Worm (Caenorhabditis elegans): ENCODE measurements around the gene rnr-2.
A peak's percentile ranks its signal among the peaks of the same experiment; 100 is the strongest.

rnr-2 gene

ce11 chrIII:4119736-4120135 is 25.0 kb upstream of the rnr-2 start:
- peak; percentile 45 for TF ChIP-seq lin-14 (GFP tag; optimal IDR thresholded peaks at IDR 0.05)
- TF ChIP-seq egl-13 (tag; optimal IDR thresholded peaks at IDR 0.05), result peak; percentile 32
- no peak for TF ChIP-seq aly-2 (tag; optimal IDR thresholded peaks at IDR 0.05)

- no peak for TF ChIP-seq ceh-88 (GFP tag; IDR thresholded peaks at IDR 0.05)
- no peak for TF ChIP-seq lin-39 (tag; optimal IDR thresholded peaks at IDR 0.05)
- TF ChIP-seq efl-1 (optimal IDR thresholded peaks at IDR 0.05), result no peak
- peak in 1 of 2 experiments; percentile 9 for TF ChIP-seq efl-1 (GFP tag; optimal IDR thresholded peaks at IDR 0.05 in 1 of 2)
Measured at ce11 chrIII:4115085-4115484, 20.4 kb upstream of the rnr-2 start, which contains the start of gene unc-103. TSS of gene unc-103 (plus strand) at chrIII:4115385.

ce11 chrIII:4113594-4113993 is 18.9 kb upstream of the rnr-2 start:
- TF ChIP-seq nhr-47 (tag; optimal IDR thresholded peaks at IDR 0.05) (peak; percentile 10), unc-130 (tag; optimal IDR thresholded peaks at IDR 0.05) (peak; percentile 32), nhr-11 (tag; optimal IDR thresholded peaks at IDR 0.05) (peak; percentile 2), nhr-20 (tag; optimal IDR thresholded peaks at IDR 0.05) (peak; percentile 54), mab-9 (GFP tag; IDR thresholded peaks at IDR 0.05) (no peak), lsy-2 (tag; optimal IDR thresholded peaks at IDR 0.05) (peak; percentile 33 to 37), xbp-1 (tag; optimal IDR thresholded peaks at IDR 0.05) (peak; percentile 34), lin-39 (tag; optimal IDR thresholded peaks at IDR 0.05) (peak; percentile 0), nhr-19 (GFP tag; conservative IDR thresholded peaks at IDR 0.05) (peak; percentile 59), lin-35 (GFP tag; optimal IDR thresholded peaks at IDR 0.05) (no peak), mep-1 (tag; optimal IDR thresholded peaks at IDR 0.05) (peak; percentile 28), sup-37 (GFP tag; optimal IDR thresholded peaks at IDR 0.05) (peak; percentile 21), elt-3 (tag; optimal IDR thresholded peaks at IDR 0.05) (no peak), swsn-7 (tag; optimal IDR thresholded peaks at IDR 0.05) (peak; percentile 47), unc-98 (GFP tag; IDR thresholded peaks at IDR 0.05) (peak; percentile 50), nhr-71 (tag; optimal IDR thresholded peaks at IDR 0.05) (peak; percentile 82), efl-1 (optimal IDR thresholded peaks at IDR 0.05) (peak in 1 of 2 experiments; percentile 34), efl-1 (GFP tag; optimal IDR thresholded peaks at IDR 0.05 in 1 of 2) (peak in 1 of 2 experiments; percentile 90), lin-14 (GFP tag; optimal IDR thresholded peaks at IDR 0.05) (peak; percentile 69), ztf-4 (tag; optimal IDR thresholded peaks at IDR 0.05) (no peak), efl-3 (GFP tag; optimal IDR thresholded peaks at IDR 0.05) (no peak), rnt-1 (tag; optimal IDR thresholded peaks at IDR 0.05) (peak; percentile 81), Y116A8C.19 (tag; optimal IDR thresholded peaks at IDR 0.05; ENCODE audit: borderline replicate concordance) (no peak), fkh-10 (GFP tag; optimal IDR thresholded peaks at IDR 0.05) (no peak), tbx-2 (tag; optimal IDR thresholded peaks at IDR 0.05) (peak; percentile 27), pax-3 (tag; optimal IDR thresholded peaks at IDR 0.05) (no peak), snu-23 (GFP tag; optimal IDR thresholded peaks at IDR 0.05) (peak; percentile 46), lir-3 (tag; optimal IDR thresholded peaks at IDR 0.05; ENCODE audit: poor library complexity) (peak; percentile 2)

- TF ChIP-seq ztf-4 (tag; optimal IDR thresholded peaks at IDR 0.05) (no peak), elt-2 (tag; optimal IDR thresholded peaks at IDR 0.05) (no peak), lin-35 (GFP tag; optimal IDR thresholded peaks at IDR 0.05) (no peak), nhr-90 (tag; optimal IDR thresholded peaks at IDR 0.05; ENCODE audit: poor library complexity) (no peak), grh-1 (GFP tag; IDR thresholded peaks at IDR 0.05) (no peak), lin-14 (GFP tag; optimal IDR thresholded peaks at IDR 0.05) (no peak), efl-1 (optimal IDR thresholded peaks at IDR 0.05) (no peak), efl-1 (GFP tag; optimal IDR thresholded peaks at IDR 0.05 in 1 of 2) (no peak), snu-23 (GFP tag; optimal IDR thresholded peaks at IDR 0.05) (no peak), irx-1 (tag; optimal IDR thresholded peaks at IDR 0.05) (no peak), aha-1 (tag; optimal IDR thresholded peaks at IDR 0.05) (no peak), hlh-17 (GFP tag; optimal IDR thresholded peaks at IDR 0.05; ENCODE audit: borderline replicate concordance) (no peak), lin-39 (tag; optimal IDR thresholded peaks at IDR 0.05) (no peak), blmp-1 (tag; optimal IDR thresholded peaks at IDR 0.05) (no peak), egl-13 (tag; optimal IDR thresholded peaks at IDR 0.05) (no peak), ztf-11 (tag; optimal IDR thresholded peaks at IDR 0.05) (no peak), unc-130 (tag; optimal IDR thresholded peaks at IDR 0.05) (no peak), vab-15 (tag; optimal IDR thresholded peaks at IDR 0.05) (no peak), jun-1 (tag; optimal IDR thresholded peaks at IDR 0.05) (no peak), nhr-12 (tag; optimal IDR thresholded peaks at IDR 0.05) (no peak), pqm-1 (tag; optimal IDR thresholded peaks at IDR 0.05) (no peak)
Measured at ce11 chrIII:4107929-4108520, 13.3 kb upstream of the rnr-2 start.

Measured in whole organism, L1 larva.